Fruit fly (Drosophila melanogaster): ENCODE data around the gene CG13950.

DNA sequence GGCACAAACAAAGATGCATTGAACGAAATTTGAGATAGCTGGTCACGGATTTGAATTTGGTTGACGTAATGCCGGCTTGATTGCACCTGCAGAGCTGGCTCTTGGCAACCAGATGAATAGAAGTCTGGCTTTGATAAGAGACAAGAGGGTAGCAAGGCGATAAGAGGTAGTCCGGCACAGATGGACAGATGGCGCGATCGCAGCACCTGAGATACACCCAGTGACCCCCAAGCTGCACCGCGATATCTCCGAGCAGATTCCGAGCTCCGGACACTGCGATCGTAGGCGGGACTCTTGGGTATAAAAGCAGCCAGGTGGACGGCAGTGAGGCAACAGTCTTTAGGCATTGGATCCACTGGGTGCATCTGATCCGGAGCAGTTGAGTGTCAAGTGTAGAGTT is 38.3 kb downstream of the CG13950 start, which contains the start of gene Lsp1beta:
- no peak for TF ChIP-seq CG8478 (optimal IDR thresholded peaks at IDR 0.05)
- TF ChIP-seq psq (optimal IDR thresholded peaks at IDR 0.05), result no peak
- TF ChIP-seq pan (optimal IDR thresholded peaks at IDR 0.05), result no peak
- TF ChIP-seq EcR (GFP tag; optimal IDR thresholded peaks at IDR 0.05), result no peak
- TF ChIP-seq Dll (optimal IDR thresholded peaks at IDR 0.05), result no peak

Measured in whole organism.